Fruit fly (Drosophila melanogaster) whole organism, embryonic: ENCODE results near the gene sunn.

ENCODE experiments used
- Abd-B ChIP-seq: fragments of 200-800 bp; sonication (Bioruptor generic); optimal IDR thresholded peaks from 2 replicates; lab custom pipeline; 2018; ENCODE audit warnings: missing biosample characterization, mild to moderate bottlenecking, missing genetic modification characterization, moderate library complexity
- Blimp-1 ChIP-seq: fragments of 200-800 bp; sonication (Bioruptor generic); optimal IDR thresholded peaks from 3 replicates; lab custom pipeline; 2018; ENCODE audit warnings: missing biosample characterization, missing genetic modification characterization, mild to moderate bottlenecking, moderate library complexity, missing genetic modification reagents
- CG10267 ChIP-seq: fragments of 200-800 bp; sonication (Bioruptor generic); optimal IDR thresholded peaks from 2 replicates; lab custom pipeline; 2018; ENCODE audit warnings: missing biosample characterization, mild to moderate bottlenecking, missing genetic modification characterization, moderate library complexity
- CG10959 ChIP-seq: fragments of 200-800 bp; sonication (Bioruptor generic); IDR thresholded peaks from 2 replicates; pipeline ENCODE4 v1.3.6; 2022; ENCODE audit warnings: missing biosample characterization, missing genetic modification characterization
- CG12769 ChIP-seq: fragments of 200-800 bp; sonication (Bioruptor generic); optimal IDR thresholded peaks from 2 replicates; lab custom pipeline; 2019; ENCODE audit warnings: missing biosample characterization, mild to moderate bottlenecking, missing genetic modification characterization, moderate library complexity
- CG13894 ChIP-seq: fragments of 200-800 bp; sonication (Bioruptor generic); optimal IDR thresholded peaks from 3 replicates; lab custom pipeline; 2018; ENCODE audit warnings: missing biosample characterization, mild to moderate bottlenecking, missing genetic modification characterization, moderate library complexity
- CG14860 ChIP-seq: fragments of 200-800 bp; sonication (Bioruptor generic); IDR thresholded peaks from 3 replicates; pipeline ENCODE4 v1.3.6; 2022; ENCODE audit warnings: missing biosample characterization, missing genetic modification characterization; ENCODE audit not compliant: partially characterized antibody
- CG17361 ChIP-seq: fragments of 200-800 bp; sonication (Bioruptor generic); IDR thresholded peaks from 3 replicates; pipeline ENCODE4 v1.3.6; 2022; ENCODE audit warnings: missing biosample characterization, missing genetic modification characterization
- CG17802 ChIP-seq: fragments of 200-800 bp; sonication (Bioruptor generic); optimal IDR thresholded peaks from 2 replicates; lab custom pipeline; 2018; ENCODE audit warnings: missing biosample characterization, mild to moderate bottlenecking, missing genetic modification characterization, moderate library complexity
- CG33213 ChIP-seq: fragments of 200-800 bp; sonication (Bioruptor generic); optimal IDR thresholded peaks from 3 replicates; lab custom pipeline; 2016; ENCODE audit warnings: missing biosample characterization, missing genetic modification characterization
- CG34224 ChIP-seq: fragments of 200-800 bp; sonication (Bioruptor generic); IDR thresholded peaks from 3 replicates; pipeline ENCODE4 v1.3.6; 2022; ENCODE audit warnings: missing biosample characterization, missing genetic modification characterization; ENCODE audit not compliant: partially characterized antibody
- CG3847 ChIP-seq: fragments of 200-800 bp; sonication (Bioruptor generic); IDR thresholded peaks from 2 replicates; pipeline ENCODE4 v1.3.6; 2022; ENCODE audit warnings: missing biosample characterization, missing genetic modification characterization
- CG7372 ChIP-seq: fragments of 200-800 bp; sonication (Bioruptor generic); IDR thresholded peaks from 2 replicates; pipeline ENCODE4 v1.3.6; 2022; ENCODE audit warnings: missing biosample characterization, missing genetic modification characterization
- CG8281 ChIP-seq: fragments of 200-800 bp; sonication (Bioruptor generic); optimal IDR thresholded peaks from 2 replicates; lab custom pipeline; 2018; ENCODE audit warnings: missing biosample characterization, mild to moderate bottlenecking, missing genetic modification characterization, moderate library complexity
- CG9932 ChIP-seq: fragments of 200-800 bp; sonication (Bioruptor generic); IDR thresholded peaks from 2 replicates; pipeline ENCODE4 v1.3.6; 2022; ENCODE audit warnings: missing biosample characterization, missing genetic modification characterization
- Dbx ChIP-seq: fragments of 200-800 bp; sonication (Bioruptor generic); IDR thresholded peaks from 3 replicates; pipeline ENCODE4 v1.3.6; 2022; ENCODE audit warnings: missing biosample characterization, missing genetic modification characterization
- Deaf1 ChIP-seq: fragments of 200-800 bp; optimal IDR thresholded peaks from 3 replicates; lab custom pipeline; 2019; ENCODE audit warnings: missing biosample characterization, mild to moderate bottlenecking, missing genetic modification characterization, moderate library complexity
- H15 ChIP-seq: fragments of 200-800 bp; sonication (Bioruptor generic); IDR thresholded peaks from 3 replicates; pipeline ENCODE4 v1.3.6; 2022; ENCODE audit warnings: missing biosample characterization, missing genetic modification characterization
- Jarid2 ChIP-seq: fragments of 200-800 bp; sonication (Bioruptor generic); optimal IDR thresholded peaks from 3 replicates; lab custom pipeline; 2017; ENCODE audit warnings: mild to moderate bottlenecking, missing biosample characterization, missing genetic modification reagents, missing genetic modification characterization
- Med ChIP-seq: fragments of 200-800 bp; sonication (Bioruptor generic); peaks from one replicate; lab custom pipeline; 2016; ENCODE audit warnings: missing biosample characterization, missing genetic modification characterization, mild to moderate bottlenecking, inconsistent platforms, moderate library complexity
- NC2β ChIP-seq: fragments of 200-800 bp; sonication (Bioruptor generic); optimal IDR thresholded peaks from 2 replicates; lab custom pipeline; 2016; ENCODE audit warnings: missing biosample characterization, missing genetic modification characterization
- NFAT ChIP-seq: fragments of 200-800 bp; sonication (Bioruptor generic); IDR thresholded peaks from 2 replicates; pipeline ENCODE4 v1.3.6; 2022; ENCODE audit warnings: missing biosample characterization, missing genetic modification characterization
- PHDP ChIP-seq: fragments of 200-800 bp; sonication (Bioruptor generic); optimal IDR thresholded peaks from 3 replicates; lab custom pipeline; 2018; ENCODE audit warnings: missing biosample characterization, mild to moderate bottlenecking, missing genetic modification characterization, moderate library complexity
- Ptx1 ChIP-seq: fragments of 200-800 bp; sonication (Bioruptor generic); IDR thresholded peaks from 2 replicates; pipeline ENCODE4 v1.3.6; 2022; ENCODE audit warnings: missing biosample characterization, missing genetic modification characterization
- Rfx ChIP-seq: fragments of 200-800 bp; sonication (Bioruptor generic); IDR thresholded peaks from 2 replicates; pipeline ENCODE4 v1.3.6; 2022; ENCODE audit warnings: missing biosample characterization, missing genetic modification characterization
- Trl ChIP-seq, 3 experiments: fragments of >200 bp in 2 of 3; fragments of 200-800 bp in 1 of 3; sonication (Bioruptor generic) in 1 of 3; optimal IDR thresholded peaks; 2 replicates in 1 of 3; 3 replicates in 2 of 3; lab custom pipeline; 2016 to 2017; ENCODE audit warnings: missing biosample characterization in 1 of 3, missing genetic modification characterization in 1 of 3
- ab ChIP-seq: fragments of 200-800 bp; sonication (Bioruptor generic); optimal IDR thresholded peaks from 2 replicates; lab custom pipeline; 2016; ENCODE audit warnings: missing biosample characterization, missing genetic modification characterization
- caup ChIP-seq: fragments of 200-800 bp; sonication (Bioruptor generic); optimal IDR thresholded peaks from 3 replicates; lab custom pipeline; 2017; ENCODE audit warnings: missing biosample characterization, mild to moderate bottlenecking, missing genetic modification characterization, moderate library complexity; ENCODE audit not compliant: severe bottlenecking
- cg ChIP-seq: fragments of 200-800 bp; sonication (Bioruptor generic); optimal IDR thresholded peaks from 3 replicates; lab custom pipeline; 2019; ENCODE audit warnings: missing biosample characterization, mild to moderate bottlenecking, missing genetic modification characterization, moderate library complexity
- chinmo ChIP-seq: fragments of 200-800 bp; sonication (Bioruptor generic); IDR thresholded peaks from 4 replicates; pipeline ENCODE4 v1.3.6; 2022; ENCODE audit warnings: missing biosample characterization, missing genetic modification characterization; ENCODE audit not compliant: partially characterized antibody
- ci ChIP-seq: fragments of 200-800 bp; sonication (Bioruptor generic); IDR thresholded peaks from 3 replicates; pipeline ENCODE4 v1.3.6; 2022; ENCODE audit warnings: missing biosample characterization, missing genetic modification characterization
- emc ChIP-seq: fragments of 200-800 bp; sonication (Bioruptor generic); optimal IDR thresholded peaks from 2 replicates; lab custom pipeline; 2016; ENCODE audit warnings: missing biosample characterization, missing genetic modification characterization
- ems ChIP-seq: fragments of 200-800 bp; sonication (Bioruptor generic); optimal IDR thresholded peaks from 3 replicates; lab custom pipeline; 2016; ENCODE audit warnings: missing biosample characterization, missing genetic modification characterization
- ewg ChIP-seq: fragments of 200-800 bp; sonication (Bioruptor generic); optimal IDR thresholded peaks from 3 replicates; lab custom pipeline; 2017; ENCODE audit warnings: mild to moderate bottlenecking, missing biosample characterization, missing genetic modification reagents, missing genetic modification characterization
- grau ChIP-seq: fragments of 200-800 bp; optimal IDR thresholded peaks from 3 replicates; lab custom pipeline; 2019; ENCODE audit warnings: missing biosample characterization, mild to moderate bottlenecking, missing genetic modification characterization, moderate library complexity
- hth ChIP-seq: fragments of >200 bp; optimal IDR thresholded peaks from 2 replicates; lab custom pipeline; 2017; ENCODE audit warnings: inconsistent platforms
- klu ChIP-seq: fragments of 200-800 bp; sonication (Bioruptor generic); IDR thresholded peaks from 2 replicates; pipeline ENCODE4 v1.3.6; 2022; ENCODE audit warnings: missing biosample characterization, missing genetic modification characterization
- lbe ChIP-seq: fragments of 200-800 bp; sonication (Bioruptor generic); optimal IDR thresholded peaks from 2 replicates; lab custom pipeline; 2016; ENCODE audit warnings: missing biosample characterization, mild to moderate bottlenecking, missing genetic modification characterization
- lmd ChIP-seq: fragments of 200-800 bp; sonication (Bioruptor generic); IDR thresholded peaks from 2 replicates; pipeline ENCODE4 v1.3.6; 2022; ENCODE audit warnings: missing biosample characterization, missing genetic modification characterization
- mirr ChIP-seq: fragments of 200-800 bp; sonication (Bioruptor generic); optimal IDR thresholded peaks from 3 replicates; lab custom pipeline; 2018; ENCODE audit warnings: missing biosample characterization, mild to moderate bottlenecking, missing genetic modification characterization
- nom ChIP-seq: fragments of 200-800 bp; sonication (Bioruptor generic); optimal IDR thresholded peaks from 2 replicates; lab custom pipeline; 2017; ENCODE audit warnings: missing biosample characterization, missing genetic modification characterization, mild to moderate bottlenecking, moderate library complexity, missing genetic modification reagents
- org-1 ChIP-seq: fragments of 200-800 bp; sonication (Bioruptor generic); optimal IDR thresholded peaks from 2 replicates; lab custom pipeline; 2017; ENCODE audit warnings: missing biosample characterization, missing genetic modification characterization
- sd ChIP-seq: fragments of 200-800 bp; sonication (Bioruptor generic); optimal IDR thresholded peaks from 3 replicates; lab custom pipeline; 2018; ENCODE audit warnings: missing biosample characterization, mild to moderate bottlenecking, missing genetic modification characterization, moderate library complexity
- sens ChIP-seq: fragments of 200-800 bp; sonication (Bioruptor generic); peaks from one replicate; lab custom pipeline; 2016; ENCODE audit warnings: missing biosample characterization, missing genetic modification characterization
- slp2 ChIP-seq: fragments of 200-800 bp; sonication (Bioruptor generic); optimal IDR thresholded peaks from 2 replicates; lab custom pipeline; 2016; ENCODE audit warnings: missing biosample characterization, missing genetic modification characterization
- stc ChIP-seq: fragments of 200-800 bp; sonication (Bioruptor generic); IDR thresholded peaks from 2 replicates; pipeline ENCODE4 v1.3.6; 2022; ENCODE audit warnings: missing biosample characterization, missing genetic modification characterization
- usp ChIP-seq: fragments of >200 bp; optimal IDR thresholded peaks from 2 replicates; lab custom pipeline; 2017; ENCODE audit warnings: missing biosample characterization, missing genetic modification characterization
- vvl ChIP-seq: fragments of 200-800 bp; sonication (Bioruptor generic); IDR thresholded peaks from 2 replicates; pipeline ENCODE4 v1.3.6; 2022; ENCODE audit warnings: missing biosample characterization, missing genetic modification characterization

The sunn gene

dm6 chr3L:11711789-11712188 is 16.4 kb upstream of the sunn start (continued):
- TF ChIP-seq ab (GFP tag; lab: Kevin White, UChicago) (no peak), stc (GFP tag; lab: Robert Waterston, UW) (0 out of 2 replicates have a peak, but pooled peaks have one; percentile 21), Ptx1 (GFP tag; lab: Robert Waterston, UW) (no peak), hth (lab: Kevin White, UChicago) (no peak), lbe (GFP tag; lab: Kevin White, UChicago) (no peak), CG8281 (tag; lab: Kevin White, UChicago) (no peak), klu (GFP tag; lab: Robert Waterston, UW) (0 out of 2 replicates have a peak, but pooled peaks have one; percentile 16), cg (no peak), PHDP (tag; lab: Kevin White, UChicago) (no peak), CG7372 (no peak), NFAT (GFP tag; lab: Robert Waterston, UW) (peak; percentile 36; the same call in 1 of the 2 replicates), slp2 (GFP tag; lab: Kevin White, UChicago) (no peak), NC2β (GFP tag; lab: Kevin White, UChicago) (no peak), CG9932 (GFP tag; lab: Robert Waterston, UW) (no peak; the same call in none of the 2 replicates), CG10267 (tag; lab: Kevin White, UChicago) (no peak)
- TF ChIP-seq, all 482 proteins: peak for 23

- TF ChIP-seq mirr (GFP tag; lab: Kevin White, UChicago), result no peak
- TF ChIP-seq usp (GFP tag; lab: Kevin White, UChicago), result no peak
- TF ChIP-seq ewg, result no peak
- no peak for TF ChIP-seq CG14860
- peak; percentile 34 for TF ChIP-seq sens (GFP tag; lab: Kevin White, UChicago)
These were observed 15.3 kb upstream of the sunn start for dm6 chr3L:11712839-11713238.

dm6 chr3L:11715187-11715586 is 13.0 kb upstream of the sunn start, which contains the start of gene CG14132:
Gene CG14132, minus strand, starts transcription at chr3L:11715285.
- peak; percentile 9 for TF ChIP-seq Deaf1
- no peak for TF ChIP-seq ems
- 0 out of 3 replicates have a peak, but pooled peaks have one; percentile 20 for TF ChIP-seq Dbx (GFP tag; lab: Robert Waterston, UW)
- TF ChIP-seq chinmo, result 0 out of 4 replicates have a peak, but pooled peaks have one; percentile 47
- peak; percentile 60 for TF ChIP-seq CG13894 (tag; lab: Kevin White, UChicago)
- peak; percentile 32 for TF ChIP-seq sd
- no peak for TF ChIP-seq emc (GFP tag; lab: Kevin White, UChicago)
- no peak for TF ChIP-seq grau (tag; lab: Kevin White, UChicago)
- peak; percentile 46 to 48 for TF ChIP-seq Trl (optimal IDR thresholded peaks at IDR 0.05; lab: Kevin White, UChicago)
- TF ChIP-seq Trl (GFP tag; optimal IDR thresholded peaks at IDR 0.05; lab: Kevin White, UChicago), result no peak
- no peak for TF ChIP-seq org-1 (GFP tag; lab: Kevin White, UChicago)
- no peak for TF ChIP-seq CG34224 (GFP tag; lab: Robert Waterston, UW)
- no peak for TF ChIP-seq Blimp-1 (GFP tag; lab: Kevin White, UChicago)
- TF ChIP-seq nom, result peak; percentile 55
- TF ChIP-seq CG17361 (GFP tag; lab: Robert Waterston, UW), result no peak
- TF ChIP-seq lmd (GFP tag; lab: Robert Waterston, UW), result no peak
- TF ChIP-seq Rfx (GFP tag; lab: Robert Waterston, UW), result 0 out of 2 replicates have a peak, but pooled peaks have one; percentile 5
- no peak for TF ChIP-seq H15 (GFP tag; lab: Robert Waterston, UW)
- no peak for TF ChIP-seq CG10959 (GFP tag; lab: Robert Waterston, UW)
- peak; percentile 86 for TF ChIP-seq CG12769 (tag; lab: Kevin White, UChicago)
- no peak for TF ChIP-seq CG33213 (GFP tag; lab: Kevin White, UChicago)
- TF ChIP-seq NFAT (GFP tag; lab: Robert Waterston, UW), result 0 out of 2 replicates have a peak, but pooled peaks have one; percentile 43
- peak; percentile 2 for TF ChIP-seq caup (GFP tag; lab: Kevin White, UChicago)
- TF ChIP-seq ci (GFP tag; lab: Robert Waterston, UW), result 0 out of 3 replicates have a peak, but pooled peaks have one; percentile 40
- peak; percentile 61 for TF ChIP-seq Med (GFP tag; lab: Kevin White, UChicago)
- no peak for TF ChIP-seq CG3847 (GFP tag; lab: Robert Waterston, UW)
- TF ChIP-seq Abd-B (GFP tag; lab: Kevin White, UChicago), result no peak
- peak; percentile 40 for TF ChIP-seq Jarid2 (GFP tag; lab: Kevin White, UChicago)
- no peak for TF ChIP-seq CG17802 (tag; lab: Kevin White, UChicago)
- TF ChIP-seq vvl (GFP tag; lab: Robert Waterston, UW), result peak; percentile 48
